Worm (Caenorhabditis elegans) whole organism, mixed stage, embryonic: Measurements from ENCODE around the gene C18E9.5.

Source experiments
- M03D4.4 ChIP-seq: sonication (generic microtip); optimal IDR thresholded peaks from 2 replicates; lab custom pipeline; 2017; ENCODE audit warnings: mild to moderate bottlenecking, missing genetic modification characterization, missing compliant biosample characterization
- bed-3 ChIP-seq: fragments of 200-800 bp; sonication (Bioruptor generic); optimal IDR thresholded peaks from 3 replicates; lab custom pipeline; 2018; ENCODE audit warnings: mild to moderate bottlenecking, missing genetic modification characterization, moderate library complexity, missing compliant biosample characterization
- blmp-1 ChIP-seq: fragments of 150-350 bp; optimal IDR thresholded peaks from 2 replicates; lab custom pipeline; 2014; ENCODE audit warnings: missing biosample characterization, missing genetic modification characterization
- ceh-39 ChIP-seq: fragments of 150-350 bp; optimal IDR thresholded peaks from 2 replicates; lab custom pipeline; 2014; ENCODE audit warnings: missing biosample characterization, missing genetic modification characterization
- ceh-83 ChIP-seq: fragments of 200-800 bp; sonication (Bioruptor generic); optimal IDR thresholded peaks from 2 replicates; lab custom pipeline; 2018; ENCODE audit warnings: mild to moderate bottlenecking, missing genetic modification characterization, missing compliant biosample characterization
- ces-1 ChIP-seq: fragments of 150-350 bp; optimal IDR thresholded peaks from 2 replicates; lab custom pipeline; 2014; ENCODE audit warnings: missing biosample characterization, missing genetic modification reagents, missing genetic modification characterization
- cnd-1 ChIP-seq: fragments of 200-800 bp; sonication (Bioruptor generic); optimal IDR thresholded peaks from 2 replicates; lab custom pipeline; 2018; ENCODE audit warnings: mild to moderate bottlenecking, missing genetic modification characterization, missing compliant biosample characterization
- drap-1 ChIP-seq: fragments of 200-800 bp; sonication (Bioruptor generic); optimal IDR thresholded peaks from 3 replicates; lab custom pipeline; 2018; ENCODE audit warnings: mild to moderate bottlenecking, missing genetic modification characterization, missing compliant biosample characterization
- elt-1 ChIP-seq: sonication (generic microtip); optimal IDR thresholded peaks from 2 replicates; lab custom pipeline; 2017; ENCODE audit warnings: missing genetic modification characterization, mild to moderate bottlenecking, missing compliant biosample characterization, antibody characterized with exemption, moderate library complexity, borderline replicate concordance; ENCODE audit not compliant: insufficient read depth
- elt-3 ChIP-seq: fragments of 150-350 bp; optimal IDR thresholded peaks from 2 replicates; lab custom pipeline; 2014; ENCODE audit warnings: missing biosample characterization, missing genetic modification characterization
- flh-1 ChIP-seq: fragments of 200-800 bp; sonication (Bioruptor generic); optimal IDR thresholded peaks from 2 replicates; lab custom pipeline; 2018; ENCODE audit warnings: mild to moderate bottlenecking, missing genetic modification characterization, moderate library complexity, missing compliant biosample characterization
- ham-2 ChIP-seq: fragments of 200-800 bp; sonication (Bioruptor generic); optimal IDR thresholded peaks from 2 replicates; lab custom pipeline; 2018; ENCODE audit warnings: mild to moderate bottlenecking, missing genetic modification characterization, missing compliant biosample characterization
- hlh-1 ChIP-seq: fragments of 150-350 bp; optimal IDR thresholded peaks from 2 replicates; lab custom pipeline; 2014; ENCODE audit warnings: missing biosample characterization, missing genetic modification reagents, missing genetic modification characterization
- lin-13 ChIP-seq: fragments of 150-350 bp; optimal IDR thresholded peaks from 2 replicates; lab custom pipeline; 2014; ENCODE audit warnings: missing biosample characterization, missing genetic modification characterization
- lin-32 ChIP-seq: fragments of 200-800 bp; sonication (Bioruptor generic); optimal IDR thresholded peaks from 2 replicates; lab custom pipeline; 2018; ENCODE audit warnings: mild to moderate bottlenecking, missing genetic modification characterization, missing compliant biosample characterization
- lsy-2 ChIP-seq: fragments of 150-350 bp; optimal IDR thresholded peaks from 2 replicates; lab custom pipeline; 2014; ENCODE audit warnings: missing biosample characterization, missing genetic modification characterization
- mab-5 ChIP-seq: fragments of 150-350 bp; optimal IDR thresholded peaks from 2 replicates; lab custom pipeline; 2014; ENCODE audit warnings: missing biosample characterization, missing genetic modification characterization
- mep-1 ChIP-seq: fragments of 150-350 bp; optimal IDR thresholded peaks from 2 replicates; lab custom pipeline; 2017; ENCODE audit warnings: missing biosample characterization, missing genetic modification reagents, missing genetic modification characterization, inconsistent platforms
- mls-2 ChIP-seq: sonication (generic microtip); optimal IDR thresholded peaks from 2 replicates; lab custom pipeline; 2016; ENCODE audit warnings: mild to moderate bottlenecking, missing genetic modification characterization, moderate library complexity, missing compliant biosample characterization
- nhr-12 ChIP-seq: fragments of 150-350 bp; optimal IDR thresholded peaks from 2 replicates; lab custom pipeline; 2014; ENCODE audit warnings: missing biosample characterization, missing genetic modification characterization
- nhr-237 ChIP-seq: fragments of 150-350 bp; optimal IDR thresholded peaks from 2 replicates; lab custom pipeline; 2014; ENCODE audit warnings: missing biosample characterization, missing genetic modification characterization
- nhr-76 ChIP-seq: sonication (generic microtip); optimal IDR thresholded peaks from 2 replicates; lab custom pipeline; 2017; ENCODE audit warnings: missing biosample characterization, missing genetic modification characterization
- pha-4 ChIP-seq: fragments of 150-350 bp; optimal IDR thresholded peaks from 2 replicates; lab custom pipeline; 2018; ENCODE audit warnings: missing biosample characterization, missing genetic modification reagents, missing genetic modification characterization
- snpc-4 ChIP-seq: fragments of 150-350 bp; optimal IDR thresholded peaks from 2 replicates; lab custom pipeline; 2014; ENCODE audit warnings: missing biosample characterization, missing genetic modification characterization
- sptf-1 ChIP-seq: sonication (generic microtip); optimal IDR thresholded peaks from 2 replicates; lab custom pipeline; 2017; ENCODE audit warnings: mild to moderate bottlenecking, missing genetic modification characterization, moderate library complexity, missing compliant biosample characterization
- tbx-8 ChIP-seq: fragments of 200-800 bp; sonication (Bioruptor generic); optimal IDR thresholded peaks from 2 replicates; lab custom pipeline; 2018; ENCODE audit warnings: mild to moderate bottlenecking, missing genetic modification characterization, moderate library complexity, missing compliant biosample characterization
- unc-120 ChIP-seq: sonication (generic microtip); optimal IDR thresholded peaks from 2 replicates; lab custom pipeline; 2017; ENCODE audit warnings: missing genetic modification characterization, missing compliant biosample characterization; ENCODE audit not compliant: poor library complexity, severe bottlenecking
- unc-39 ChIP-seq: fragments of 150-350 bp; optimal IDR thresholded peaks from 2 replicates; lab custom pipeline; 2014; ENCODE audit warnings: missing biosample characterization, missing genetic modification characterization
- zip-8 ChIP-seq: fragments of 150-350 bp; optimal IDR thresholded peaks from 2 replicates; lab custom pipeline; 2014; ENCODE audit warnings: missing biosample characterization, missing genetic modification characterization
- ztf-11 ChIP-seq: fragments of 150-350 bp; optimal IDR thresholded peaks from 2 replicates; lab custom pipeline; 2014; ENCODE audit warnings: missing biosample characterization, missing genetic modification characterization

Gene C18E9.5

DNA sequence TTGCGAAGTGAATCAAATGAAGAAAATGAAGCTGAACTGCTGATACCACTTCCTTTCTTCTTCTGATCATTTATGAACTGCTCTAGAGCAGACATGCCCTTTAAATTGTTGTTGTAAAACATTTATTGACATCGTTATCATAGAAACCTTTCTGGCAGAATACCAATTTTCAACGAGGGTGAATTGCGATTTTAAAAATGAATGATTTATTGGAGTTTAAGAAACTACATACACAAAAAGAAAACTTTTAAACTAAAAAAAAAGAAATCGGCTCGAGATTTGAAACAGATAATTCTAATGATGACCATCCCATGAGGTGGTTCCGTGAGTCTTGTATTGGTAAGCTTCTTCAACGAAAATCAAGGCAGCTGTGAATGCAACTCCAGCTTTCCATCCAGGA, 5.7 kb upstream of the C18E9.5 start, which contains the start of gene sftd-3:
TSS of gene sftd-3 (minus strand) at position 101 of the 400 bp plus-strand sequence.
- no peak for TF ChIP-seq mls-2 (tag; lab: Kevin White, UChicago)
- TF ChIP-seq ham-2 (GFP tag; lab: Kevin White, UChicago), result no peak
- TF ChIP-seq lin-32 (GFP tag; lab: Kevin White, UChicago), result no peak

DNA sequence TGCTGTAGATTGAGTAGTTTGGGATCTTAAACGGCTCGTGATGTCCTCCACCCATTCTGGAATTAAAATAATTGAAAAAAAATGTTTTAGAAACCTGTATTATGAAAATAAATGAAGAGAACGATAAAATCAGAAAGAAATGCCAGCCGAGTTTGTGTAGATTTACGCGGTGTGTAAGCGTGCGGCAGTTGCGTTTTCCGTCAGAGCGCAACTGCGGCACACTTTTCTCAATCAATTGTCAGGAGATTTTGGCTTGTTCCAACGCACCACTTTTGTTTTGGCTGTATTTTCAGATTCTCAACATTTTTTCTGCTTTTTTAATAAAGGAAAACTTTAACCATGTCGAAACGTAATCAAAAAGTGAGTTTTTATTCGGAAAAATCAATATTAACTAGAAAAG, 4.9 kb upstream of the C18E9.5 start, which contains the start of the genes ndub-3 and C18E9.2:
TSS of gene ndub-3 (minus strand) at position 56 of the 400 bp plus-strand sequence.
TSS of gene C18E9.2 (plus strand) at position 172 of the 400 bp plus-strand sequence.
- TF ChIP-seq lsy-2 (tag; lab: Kevin White, UChicago) (no peak), mep-1 (tag; lab: Kevin White, UChicago) (peak; percentile 72), flh-1 (GFP tag; lab: Kevin White, UChicago) (no peak), ces-1 (GFP tag; lab: Kevin White, UChicago) (peak; percentile 5), hlh-1 (tag; lab: Kevin White, UChicago) (peak; percentile 54), nhr-237 (tag; lab: Kevin White, UChicago) (peak; percentile 11)
- TF ChIP-seq, all 35 proteins: peak for 4

DNA sequence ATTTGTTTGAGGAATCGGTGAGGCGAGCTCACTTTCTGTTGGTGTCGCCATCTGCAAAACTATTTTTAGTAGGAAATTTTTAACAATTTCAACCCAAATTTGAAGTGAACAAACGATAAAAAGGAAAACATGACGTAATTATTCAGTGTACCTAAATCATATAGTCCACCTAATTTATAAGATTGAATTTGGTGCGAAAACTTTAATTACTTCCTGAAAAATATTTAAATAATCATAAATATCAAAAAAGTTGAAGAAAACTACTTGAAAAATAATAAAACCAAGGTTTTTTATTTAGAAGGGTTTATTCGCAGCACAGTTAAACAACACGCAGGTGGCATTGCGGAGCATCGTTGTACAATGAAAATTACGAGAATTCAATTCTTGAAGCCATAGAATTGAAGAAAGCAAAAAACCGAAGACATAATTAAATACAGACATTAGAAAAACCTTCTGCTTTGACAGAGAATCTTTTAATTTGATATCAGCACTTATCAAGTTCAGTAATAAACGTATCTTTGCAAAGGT, 3.8 kb downstream of the C18E9.5 start, which contains the start of gene tomm-40:
TSS of gene tomm-40 (minus strand) at position 51 of the 528 bp plus-strand sequence.
- TF ChIP-seq lsy-2 (tag; lab: Kevin White, UChicago), result peak; percentile 42
- TF ChIP-seq ces-1 (GFP tag; lab: Kevin White, UChicago), result peak; percentile 20
- TF ChIP-seq mls-2 (tag; lab: Kevin White, UChicago), result no peak

DNA sequence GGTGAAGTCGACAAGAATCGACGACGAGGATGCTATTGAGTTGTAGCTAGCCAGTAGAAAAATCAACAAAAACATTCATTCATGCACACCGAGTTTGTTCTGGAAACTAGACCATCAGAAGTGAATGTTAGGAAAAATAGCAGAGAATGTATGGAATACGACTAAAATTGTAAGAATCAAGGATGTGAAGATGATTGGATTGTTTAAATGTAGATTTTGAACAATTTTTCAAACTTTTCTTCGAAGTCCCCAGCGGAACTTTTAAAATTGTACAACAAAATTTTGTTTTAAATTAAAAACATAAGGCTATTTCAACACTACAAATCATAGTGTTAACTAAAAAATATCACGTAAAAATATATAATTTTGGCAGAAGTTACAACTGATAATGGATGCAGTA, 12.9 kb downstream of the C18E9.5 start, which contains the start of gene C18E9.7:
TSS of gene C18E9.7 (minus strand) at position 101 of the 400 bp plus-strand sequence.
- TF ChIP-seq pha-4 (tag; lab: Kevin White, UChicago), result no peak
- no peak for TF ChIP-seq lsy-2 (tag; lab: Kevin White, UChicago)
- no peak for TF ChIP-seq tbx-8 (GFP tag; lab: Kevin White, UChicago)
- no peak for TF ChIP-seq cnd-1 (tag; lab: Kevin White, UChicago)
- TF ChIP-seq nhr-12 (tag; lab: Kevin White, UChicago), result no peak
- no peak for TF ChIP-seq bed-3
- TF ChIP-seq mab-5 (tag; lab: Kevin White, UChicago), result no peak
- TF ChIP-seq elt-3 (tag; lab: Kevin White, UChicago), result no peak
- TF ChIP-seq drap-1 (GFP tag; lab: Kevin White, UChicago), result no peak
- no peak for TF ChIP-seq hlh-1 (tag; lab: Kevin White, UChicago)
- TF ChIP-seq lin-13 (tag; lab: Kevin White, UChicago), result no peak
- no peak for TF ChIP-seq unc-120
- TF ChIP-seq ztf-11, result no peak
- no peak for TF ChIP-seq ceh-83 (GFP tag; lab: Kevin White, UChicago)
- TF ChIP-seq ces-1 (GFP tag; lab: Kevin White, UChicago), result no peak
- no peak for TF ChIP-seq snpc-4 (tag; lab: Kevin White, UChicago)
- no peak for TF ChIP-seq blmp-1 (tag; lab: Kevin White, UChicago)

DNA sequence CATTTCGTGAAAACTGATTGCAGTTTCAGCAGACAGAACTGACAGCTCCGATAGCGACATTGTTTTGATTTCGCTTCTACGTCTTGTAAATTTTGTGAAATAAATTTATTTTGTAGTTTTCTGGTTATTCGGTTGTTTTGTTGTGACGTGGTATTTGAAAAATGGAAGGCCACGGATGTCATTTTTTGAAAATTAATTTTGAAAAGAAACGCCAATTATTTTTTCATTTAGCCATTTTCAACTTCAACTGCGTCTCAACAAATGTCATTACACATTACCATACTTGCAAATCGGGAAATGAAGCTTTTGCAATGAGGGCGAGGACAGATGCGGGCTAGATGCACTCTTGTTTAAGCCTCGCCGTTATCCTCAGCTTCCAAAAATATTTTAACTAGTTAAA, 18.2 kb downstream of the C18E9.5 start, which contains the start of gene C18E9.8:
TSS of gene C18E9.8 (minus strand) at position 101 of the 400 bp plus-strand sequence.
- TF ChIP-seq nhr-12 (tag; lab: Kevin White, UChicago) (no peak), tbx-8 (GFP tag; lab: Kevin White, UChicago) (no peak), elt-3 (tag; lab: Kevin White, UChicago) (no peak), sptf-1 (tag; lab: Kevin White, UChicago) (no peak), drap-1 (GFP tag; lab: Kevin White, UChicago) (no peak), unc-39 (tag; lab: Kevin White, UChicago) (no peak), pha-4 (tag; lab: Kevin White, UChicago) (no peak), cnd-1 (tag; lab: Kevin White, UChicago) (no peak), nhr-76 (tag; lab: Kevin White, UChicago) (no peak), lin-13 (tag; lab: Kevin White, UChicago) (no peak), mls-2 (tag; lab: Kevin White, UChicago) (no peak), ceh-83 (GFP tag; lab: Kevin White, UChicago) (no peak)

DNA sequence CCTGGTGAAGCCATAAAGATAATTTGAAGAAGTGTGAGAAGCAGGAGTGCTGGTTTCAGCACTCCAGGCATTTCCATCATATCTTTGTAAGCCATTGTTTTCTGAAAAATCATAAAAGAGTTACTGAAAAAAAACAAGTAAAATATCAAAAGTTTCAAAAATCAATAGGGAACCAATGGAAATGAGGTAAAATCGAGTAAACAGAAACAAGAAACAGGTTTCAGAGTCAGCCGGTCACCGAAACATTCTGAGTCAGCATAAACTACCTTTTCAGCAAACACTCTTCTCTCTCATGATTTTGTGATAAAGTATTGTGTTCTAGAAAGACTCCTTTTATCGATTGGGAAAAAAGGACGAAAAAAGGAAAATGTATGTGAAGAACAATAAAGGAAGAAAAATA, 19.7 kb downstream of the C18E9.5 start, which contains the start of gene C18E9.9:
TSS of gene C18E9.9 (minus strand) at position 101 of the 400 bp plus-strand sequence.
- TF ChIP-seq lin-32 (GFP tag; lab: Kevin White, UChicago), result no peak
- no peak for TF ChIP-seq sptf-1 (tag; lab: Kevin White, UChicago)
- no peak for TF ChIP-seq ceh-83 (GFP tag; lab: Kevin White, UChicago)
- TF ChIP-seq tbx-8 (GFP tag; lab: Kevin White, UChicago), result no peak
- no peak for TF ChIP-seq nhr-76 (tag; lab: Kevin White, UChicago)
- TF ChIP-seq zip-8, result no peak
- TF ChIP-seq ceh-39 (tag; lab: Kevin White, UChicago), result no peak
- no peak for TF ChIP-seq bed-3
- no peak for TF ChIP-seq unc-120
- TF ChIP-seq ztf-11, result no peak
- no peak for TF ChIP-seq unc-39 (tag; lab: Kevin White, UChicago)
- no peak for TF ChIP-seq M03D4.4 (tag; lab: Kevin White, UChicago)
- no peak for TF ChIP-seq cnd-1 (tag; lab: Kevin White, UChicago)
- TF ChIP-seq ces-1 (GFP tag; lab: Kevin White, UChicago), result no peak
- no peak for TF ChIP-seq nhr-237 (tag; lab: Kevin White, UChicago)
- TF ChIP-seq elt-1 (tag; lab: Kevin White, UChicago), result no peak
- TF ChIP-seq blmp-1 (tag; lab: Kevin White, UChicago), result no peak
- TF ChIP-seq flh-1 (GFP tag; lab: Kevin White, UChicago), result no peak
- TF ChIP-seq pha-4 (tag; lab: Kevin White, UChicago), result no peak
- TF ChIP-seq elt-3 (tag; lab: Kevin White, UChicago), result no peak
- TF ChIP-seq, all 35 proteins: peak for 0
